Fruit fly (Drosophila melanogaster): ENCODE results near the gene dsb.

The dsb gene

dm6 chr3L:1856467-1857350, 53.3 kb downstream of the dsb start, which contains the start of gene CG12024 (continued):
- TF ChIP-seq oc (tag; optimal IDR thresholded peaks at IDR 0.05) (no peak), jing (GFP tag; optimal IDR thresholded peaks at IDR 0.05) (peak; percentile 43), MBD-R2 (GFP tag; IDR thresholded peaks at IDR 0.05) (peak; percentile 70), CG6689 (GFP tag; IDR thresholded peaks at IDR 0.05) (0 out of 2 replicates have a peak, but pooled peaks have one; percentile 37), CG17912 (GFP tag; optimal IDR thresholded peaks at IDR 0.05) (peak; percentile 43), CG31224 (GFP tag; IDR thresholded peaks at IDR 0.05) (peak; percentile 62), tup (GFP tag; optimal IDR thresholded peaks at IDR 0.05) (peak; percentile 43), crol (GFP tag; IDR thresholded peaks at IDR 0.05) (no peak), CG10462 (GFP tag; optimal IDR thresholded peaks at IDR 0.05) (peak; percentile 10), crc (GFP tag; optimal IDR thresholded peaks at IDR 0.05) (peak; percentile 25), CG12219 (GFP tag; optimal IDR thresholded peaks at IDR 0.05) (peak; percentile 15), CG14710 (tag; optimal IDR thresholded peaks at IDR 0.05) (peak; percentile 89), CG2199 (GFP tag; IDR thresholded peaks at IDR 0.05) (no peak), cato (GFP tag; optimal IDR thresholded peaks at IDR 0.05; ENCODE audit: borderline replicate concordance) (peak; percentile 54), Fer2 (tag; optimal IDR thresholded peaks at IDR 0.05) (peak; percentile 61), vvl (GFP tag; IDR thresholded peaks at IDR 0.05) (no peak; the same call in 1 of the 2 replicates), zfh2 (GFP tag; optimal IDR thresholded peaks at IDR 0.05) (peak; percentile 79), hkb (optimal IDR thresholded peaks at IDR 0.05) (peak; percentile 80), hkb (GFP tag; IDR thresholded peaks at IDR 0.05) (peak; percentile 47; the same call in 1 of the 2 replicates), CG6683 (GFP tag; optimal IDR thresholded peaks at IDR 0.05) (peak; percentile 41), CG8388 (GFP tag; optimal IDR thresholded peaks at IDR 0.05) (peak; percentile 39), sens-2 (GFP tag; IDR thresholded peaks at IDR 0.05) (no peak), CG2202 (tag; optimal IDR thresholded peaks at IDR 0.05) (no peak), CG1647 (GFP tag; optimal IDR thresholded peaks at IDR 0.05) (peak; percentile 4), CG6175 (GFP tag; IDR thresholded peaks at IDR 0.05) (no peak), Hey (tag; optimal IDR thresholded peaks at IDR 0.05) (peak; percentile 80), CG3407 (GFP tag; optimal IDR thresholded peaks at IDR 0.05) (no peak), dysf (GFP tag; IDR thresholded peaks at IDR 0.05) (peak; percentile 78), CG4617 (GFP tag; optimal IDR thresholded peaks at IDR 0.05; ENCODE audit: borderline replicate concordance) (peak; percentile 90), fd64A (GFP tag; optimal IDR thresholded peaks at IDR 0.05) (no peak), hbn (GFP tag; IDR thresholded peaks at IDR 0.05; ENCODE audit: partially characterized antibody) (no peak), Dad (GFP tag; optimal IDR thresholded peaks at IDR 0.05) (peak; percentile 62), stwl (tag; optimal IDR thresholded peaks at IDR 0.05) (peak; percentile 97), Dp (GFP tag; optimal IDR thresholded peaks at IDR 0.05) (peak; percentile 91), CG2875 (GFP tag; optimal IDR thresholded peaks at IDR 0.05) (peak; percentile 12), CG16863 (GFP tag; optimal IDR thresholded peaks at IDR 0.05) (peak; percentile 40), CG9215 (GFP tag; IDR thresholded peaks at IDR 0.05) (peak; percentile 75), CG1602 (GFP tag; optimal IDR thresholded peaks at IDR 0.05) (peak; percentile 74), usp (GFP tag; optimal IDR thresholded peaks at IDR 0.05) (no peak), Ets65A (GFP tag) (peak; percentile 97), wek (GFP tag; optimal IDR thresholded peaks at IDR 0.05) (peak; percentile 66), CG3726 (GFP tag; IDR thresholded peaks at IDR 0.05) (no peak), cad (GFP tag; optimal IDR thresholded peaks at IDR 0.05) (no peak), bowl (GFP tag; IDR thresholded peaks at IDR 0.05) (no peak), CG1233 (GFP tag; optimal IDR thresholded peaks at IDR 0.05) (peak; percentile 54), CG12071 (GFP tag; optimal IDR thresholded peaks at IDR 0.05) (peak; percentile 14), CG2889 (GFP tag; IDR thresholded peaks at IDR 0.05) (peak; percentile 47; the same call in 2 of the 3 replicates), cg (GFP tag; optimal IDR thresholded peaks at IDR 0.05) (no peak), zfh1 (GFP tag; IDR thresholded peaks at IDR 0.05) (peak; percentile 39; the same call in 1 of the 3 replicates), slbo (GFP tag; IDR thresholded peaks at IDR 0.05) (peak; percentile 81)

Data from whole organism, embryonic.